Fruit fly (Drosophila melanogaster) whole organism, embryonic: ENCODE data around the gene path.

Source experiments
- Abd-B ChIP-seq: fragments of 200-800 bp; sonication (Bioruptor generic); optimal IDR thresholded peaks from 2 replicates; lab custom pipeline; 2018; ENCODE audit warnings: missing biosample characterization, mild to moderate bottlenecking, missing genetic modification characterization, moderate library complexity
- Bdp1 ChIP-seq: fragments of 200-800 bp; sonication (Bioruptor generic); optimal IDR thresholded peaks from 3 replicates; lab custom pipeline; 2016; ENCODE audit warnings: missing biosample characterization, missing genetic modification characterization
- Bgb ChIP-seq: fragments of 200-800 bp; sonication (Bioruptor generic); IDR thresholded peaks from 2 replicates; pipeline ENCODE4 v1.3.6; 2022; ENCODE audit warnings: missing biosample characterization, missing genetic modification characterization; ENCODE audit not compliant: partially characterized antibody
- BtbVII ChIP-seq: fragments of 200-800 bp; sonication (Bioruptor generic); optimal IDR thresholded peaks from 3 replicates; lab custom pipeline; 2017; ENCODE audit warnings: missing biosample characterization, mild to moderate bottlenecking, missing genetic modification characterization
- CG11398 ChIP-seq: fragments of 200-800 bp; sonication (Bioruptor generic); optimal IDR thresholded peaks from 2 replicates; lab custom pipeline; 2016; ENCODE audit warnings: missing biosample characterization, missing genetic modification characterization
- CG12071 ChIP-seq: fragments of 200-800 bp; sonication (Bioruptor generic); optimal IDR thresholded peaks from 3 replicates; lab custom pipeline; 2018; ENCODE audit warnings: missing biosample characterization, mild to moderate bottlenecking, missing genetic modification characterization
- CG12236 ChIP-seq: fragments of 200-800 bp; sonication (Bioruptor generic); optimal IDR thresholded peaks from 2 replicates; lab custom pipeline; 2016; ENCODE audit warnings: missing biosample characterization, missing genetic modification characterization
- CG13287 ChIP-seq: fragments of 200-800 bp; sonication (Bioruptor generic); IDR thresholded peaks from 2 replicates; pipeline ENCODE4 v1.3.6; 2022; ENCODE audit warnings: missing biosample characterization, missing genetic modification characterization; ENCODE audit not compliant: partially characterized antibody
- CG15269 ChIP-seq: fragments of 200-800 bp; sonication (Bioruptor generic); optimal IDR thresholded peaks from 2 replicates; lab custom pipeline; 2018; ENCODE audit warnings: missing biosample characterization, mild to moderate bottlenecking, missing genetic modification characterization, moderate library complexity
- CG15479 ChIP-seq: fragments of 200-800 bp; sonication (Bioruptor generic); optimal IDR thresholded peaks from 3 replicates; lab custom pipeline; 2019; ENCODE audit warnings: missing biosample characterization, mild to moderate bottlenecking, missing genetic modification characterization, moderate library complexity
- CG15514 ChIP-seq: fragments of 200-800 bp; sonication (Bioruptor generic); optimal IDR thresholded peaks from 3 replicates; lab custom pipeline; 2017; ENCODE audit warnings: missing biosample characterization, missing genetic modification characterization, mild to moderate bottlenecking, moderate library complexity, missing genetic modification reagents
- CG2678 ChIP-seq: fragments of 200-800 bp; sonication (Bioruptor generic); optimal IDR thresholded peaks from 3 replicates; lab custom pipeline; 2019; ENCODE audit warnings: missing biosample characterization, mild to moderate bottlenecking, missing genetic modification characterization, moderate library complexity
- CG30431 ChIP-seq: fragments of 200-800 bp; sonication (Bioruptor generic); optimal IDR thresholded peaks from 2 replicates; lab custom pipeline; 2017; ENCODE audit warnings: missing biosample characterization, missing genetic modification characterization
- CG32532 ChIP-seq: fragments of 200-800 bp; sonication (Bioruptor generic); IDR thresholded peaks from 2 replicates; pipeline ENCODE4 v1.3.6; 2022; ENCODE audit warnings: missing biosample characterization, missing genetic modification characterization
- CG34422 ChIP-seq: fragments of 200-800 bp; sonication (Bioruptor generic); IDR thresholded peaks from 3 replicates; pipeline ENCODE4 v1.3.6; 2022; ENCODE audit warnings: missing biosample characterization, missing genetic modification characterization
- CG4360 ChIP-seq: fragments of 200-800 bp; sonication (Bioruptor generic); IDR thresholded peaks from 2 replicates; pipeline ENCODE4 v1.3.6; 2022; ENCODE audit warnings: missing biosample characterization, missing genetic modification characterization
- CG4707 ChIP-seq: fragments of 200-800 bp; sonication (Bioruptor generic); optimal IDR thresholded peaks from 2 replicates; lab custom pipeline; 2018; ENCODE audit warnings: missing biosample characterization, mild to moderate bottlenecking, missing genetic modification characterization, moderate library complexity
- CG5180 ChIP-seq: fragments of 200-800 bp; sonication (Bioruptor generic); optimal IDR thresholded peaks from 3 replicates; lab custom pipeline; 2017; ENCODE audit warnings: missing biosample characterization, missing genetic modification characterization, mild to moderate bottlenecking, moderate library complexity, missing genetic modification reagents
- CG8089 ChIP-seq: fragments of 200-800 bp; sonication (Bioruptor generic); optimal IDR thresholded peaks from 3 replicates; lab custom pipeline; 2016; ENCODE audit warnings: missing biosample characterization, missing genetic modification characterization
- CG8359 ChIP-seq: fragments of 200-800 bp; sonication (Bioruptor generic); optimal IDR thresholded peaks from 2 replicates; lab custom pipeline; 2017; ENCODE audit warnings: missing biosample characterization, mild to moderate bottlenecking, missing genetic modification characterization, borderline replicate concordance
- CG8478 ChIP-seq: fragments of >200 bp; optimal IDR thresholded peaks from 2 replicates; lab custom pipeline; 2018
- CG9215 ChIP-seq: fragments of 200-800 bp; sonication (Bioruptor generic); IDR thresholded peaks from 2 replicates; pipeline ENCODE4 v1.3.6; 2022; ENCODE audit warnings: missing biosample characterization, missing genetic modification characterization
- CG9932 ChIP-seq: fragments of 200-800 bp; sonication (Bioruptor generic); IDR thresholded peaks from 2 replicates; pipeline ENCODE4 v1.3.6; 2022; ENCODE audit warnings: missing biosample characterization, missing genetic modification characterization
- Dfd ChIP-seq, 2 experiments: fragments of >200 bp; optimal IDR thresholded peaks; 2 replicates each; lab custom pipeline; 2017; ENCODE audit warnings: missing biosample characterization in 2 of 2, missing genetic modification characterization in 2 of 2
- Ets97D ChIP-seq: fragments of 200-800 bp; sonication (Bioruptor generic); optimal IDR thresholded peaks from 3 replicates; lab custom pipeline; 2016; ENCODE audit warnings: missing biosample characterization, missing genetic modification characterization
- HLH54F ChIP-seq: fragments of 200-800 bp; sonication (Bioruptor generic); optimal IDR thresholded peaks from 3 replicates; lab custom pipeline; 2016; ENCODE audit warnings: missing biosample characterization, missing genetic modification characterization
- Kr ChIP-seq: fragments of 200-800 bp; sonication (Bioruptor generic); optimal IDR thresholded peaks from 2 replicates; lab custom pipeline; 2017; ENCODE audit warnings: missing biosample characterization, mild to moderate bottlenecking, missing genetic modification characterization
- Mes4 ChIP-seq: fragments of 200-800 bp; sonication (Bioruptor generic); optimal IDR thresholded peaks from 2 replicates; lab custom pipeline; 2016; ENCODE audit warnings: missing biosample characterization, missing genetic modification characterization
- Nf-YB ChIP-seq: fragments of 200-800 bp; sonication (Bioruptor generic); optimal IDR thresholded peaks from 3 replicates; lab custom pipeline; 2019; ENCODE audit warnings: missing biosample characterization, mild to moderate bottlenecking, missing genetic modification characterization, moderate library complexity
- Oli ChIP-seq: fragments of 200-800 bp; sonication (Bioruptor generic); optimal IDR thresholded peaks from 2 replicates; lab custom pipeline; 2018; ENCODE audit warnings: missing biosample characterization, mild to moderate bottlenecking, missing genetic modification characterization, moderate library complexity
- Pdp1 ChIP-seq, 2 experiments: fragments of 200-800 bp; sonication (Bioruptor generic); optimal IDR thresholded peaks; 3 replicates each; lab custom pipeline; 2016; ENCODE audit warnings: missing biosample characterization in 2 of 2, missing genetic modification characterization in 2 of 2, mild to moderate bottlenecking in 1 of 2, moderate library complexity in 1 of 2
- Six4 ChIP-seq: fragments of 200-800 bp; sonication (Bioruptor generic); optimal IDR thresholded peaks from 2 replicates; lab custom pipeline; 2016; ENCODE audit warnings: missing biosample characterization, missing genetic modification characterization
- ab ChIP-seq: fragments of 200-800 bp; sonication (Bioruptor generic); optimal IDR thresholded peaks from 2 replicates; lab custom pipeline; 2016; ENCODE audit warnings: missing biosample characterization, missing genetic modification characterization
- al ChIP-seq: fragments of 200-800 bp; sonication (Bioruptor generic); IDR thresholded peaks from 2 replicates; pipeline ENCODE4 v1.3.6; 2022; ENCODE audit warnings: missing biosample characterization, missing genetic modification characterization
- bab2 ChIP-seq: fragments of 200-800 bp; sonication (Bioruptor generic); optimal IDR thresholded peaks from 2 replicates; lab custom pipeline; 2016; ENCODE audit warnings: missing biosample characterization, missing genetic modification characterization
- btn ChIP-seq: fragments of 200-800 bp; sonication (Bioruptor generic); optimal IDR thresholded peaks from 2 replicates; lab custom pipeline; 2016; ENCODE audit warnings: missing biosample characterization, missing genetic modification characterization
- chm ChIP-seq: fragments of 200-800 bp; sonication (Bioruptor generic); IDR thresholded peaks from 2 replicates; pipeline ENCODE4 v1.3.6; 2022; ENCODE audit warnings: missing biosample characterization, missing genetic modification characterization
- ewg ChIP-seq: fragments of 200-800 bp; sonication (Bioruptor generic); optimal IDR thresholded peaks from 3 replicates; lab custom pipeline; 2017; ENCODE audit warnings: mild to moderate bottlenecking, missing biosample characterization, missing genetic modification reagents, missing genetic modification characterization
- hkb ChIP-seq, 2 experiments: fragments of 200-800 bp in 1 of 2; fragments of >200 bp in 1 of 2; sonication (Bioruptor generic) in 1 of 2; IDR thresholded peaks in 1 of 2; optimal IDR thresholded peaks in 1 of 2; 2 replicates each; pipeline versions ENCODE4 v1.3.6 to Lab custom; 2017 to 2022; ENCODE audit warnings: missing biosample characterization in 1 of 2, missing genetic modification characterization in 1 of 2
- klu ChIP-seq: fragments of 200-800 bp; sonication (Bioruptor generic); IDR thresholded peaks from 2 replicates; pipeline ENCODE4 v1.3.6; 2022; ENCODE audit warnings: missing biosample characterization, missing genetic modification characterization
- knrl ChIP-seq: fragments of 200-800 bp; sonication (Bioruptor generic); IDR thresholded peaks from 3 replicates; pipeline ENCODE4 v1.3.6; 2022; ENCODE audit warnings: missing biosample characterization, missing genetic modification characterization; ENCODE audit not compliant: partially characterized antibody
- lilli ChIP-seq: fragments of 200-800 bp; sonication (Bioruptor generic); optimal IDR thresholded peaks from 3 replicates; lab custom pipeline; 2016; ENCODE audit warnings: missing biosample characterization, missing genetic modification characterization
- nom ChIP-seq: fragments of 200-800 bp; sonication (Bioruptor generic); optimal IDR thresholded peaks from 2 replicates; lab custom pipeline; 2017; ENCODE audit warnings: missing biosample characterization, missing genetic modification characterization, mild to moderate bottlenecking, moderate library complexity, missing genetic modification reagents
- pan ChIP-seq, 4 experiments: fragments of >200 bp in 3 of 4; fragments of 200-800 bp in 1 of 4; sonication (Bioruptor generic) in 1 of 4; optimal IDR thresholded peaks in 3 of 4; IDR thresholded peaks in 1 of 4; 2 replicates each; pipeline versions ENCODE4 v1.3.6 to Lab custom; 2017 to 2022; ENCODE audit warnings: missing biosample characterization in 2 of 4, missing genetic modification characterization in 2 of 4, mixed read lengths in 1 of 4
- run ChIP-seq: fragments of 200-800 bp; sonication (Bioruptor generic); optimal IDR thresholded peaks from 3 replicates; lab custom pipeline; 2018; ENCODE audit warnings: missing biosample characterization, mild to moderate bottlenecking, missing genetic modification characterization
- sna ChIP-seq: fragments of 200-800 bp; sonication (Bioruptor generic); IDR thresholded peaks from 2 replicates; pipeline ENCODE4 v1.3.6; 2022; ENCODE audit warnings: missing biosample characterization, missing genetic modification characterization; ENCODE audit not compliant: partially characterized antibody
- sob ChIP-seq: fragments of 200-800 bp; sonication (Bioruptor generic); IDR thresholded peaks from 2 replicates; pipeline ENCODE4 v1.3.6; 2022; ENCODE audit warnings: missing biosample characterization, missing genetic modification characterization
- wdn ChIP-seq: fragments of 200-800 bp; sonication (Bioruptor generic); IDR thresholded peaks from 2 replicates; pipeline ENCODE4 v1.3.6; 2022; ENCODE audit warnings: missing biosample characterization, missing genetic modification characterization
- zen ChIP-seq: fragments of 200-800 bp; sonication (Bioruptor generic); optimal IDR thresholded peaks from 3 replicates; lab custom pipeline; 2018; ENCODE audit warnings: missing biosample characterization, mild to moderate bottlenecking, missing genetic modification characterization, moderate library complexity

The path gene

dm6 chr3L:9468261-9468890 lies 36.8 kb downstream of the path start (continued):
- TF ChIP-seq Bdp1 (GFP tag; lab: Kevin White, UChicago) (no peak), btn (GFP tag; lab: Kevin White, UChicago) (no peak), CG8089 (GFP tag; lab: Kevin White, UChicago) (no peak), Abd-B (GFP tag; lab: Kevin White, UChicago) (no peak), zen (tag; lab: Kevin White, UChicago) (no peak), CG34422 (no peak), CG11398 (GFP tag; lab: Kevin White, UChicago) (no peak), HLH54F (no peak), sna (no peak), CG2678 (tag; lab: Kevin White, UChicago) (peak; percentile 73), Pdp1 (GFP tag; optimal IDR thresholded peaks at IDR 0.05; lab: Kevin White, UChicago) (no peak), Bgb (no peak), run (tag; lab: Kevin White, UChicago) (no peak), CG12236 (GFP tag; lab: Kevin White, UChicago) (no peak), ewg (GFP tag; lab: Kevin White, UChicago) (no peak), CG9932 (GFP tag; lab: Robert Waterston, UW) (peak; percentile 12; the same call in 1 of the 2 replicates), wdn (no peak), pan (optimal IDR thresholded peaks at IDR 0.05; lab: Kevin White, UChicago) (no peak), pan (GFP tag; optimal IDR thresholded peaks at IDR 0.05 in 1 of 2, IDR thresholded peaks at IDR 0.05 in 1 of 2) (no peak), al (GFP tag; lab: Robert Waterston, UW) (no peak), CG12071 (GFP tag; lab: Kevin White, UChicago) (no peak), CG15479 (GFP tag; lab: Kevin White, UChicago) (no peak), Dfd (GFP tag; optimal IDR thresholded peaks at IDR 0.05; lab: Kevin White, UChicago) (no peak), knrl (GFP tag; lab: Robert Waterston, UW) (no peak), Kr (GFP tag; lab: Kevin White, UChicago) (no peak), CG15514 (GFP tag; lab: Kevin White, UChicago) (peak; percentile 3), Mes4 (GFP tag; lab: Kevin White, UChicago) (no peak), CG15269 (peak; percentile 30)

- no peak for TF ChIP-seq Bdp1 (GFP tag; lab: Kevin White, UChicago)
- TF ChIP-seq CG8478 (lab: Kevin White, UChicago), result no peak
- TF ChIP-seq CG30431 (GFP tag; lab: Kevin White, UChicago), result no peak
- peak; percentile 87 for TF ChIP-seq nom (GFP tag; lab: Kevin White, UChicago)
- no peak for TF ChIP-seq lilli
- TF ChIP-seq CG5180, result no peak
- TF ChIP-seq chm, result no peak
- TF ChIP-seq Ets97D, result no peak
- TF ChIP-seq CG13287, result no peak
- no peak for TF ChIP-seq CG8359 (GFP tag; lab: Kevin White, UChicago)
- TF ChIP-seq hkb (optimal IDR thresholded peaks at IDR 0.05; lab: Kevin White, UChicago), result no peak
- no peak for TF ChIP-seq hkb (GFP tag; IDR thresholded peaks at IDR 0.05; lab: Robert Waterston, UW)
- no peak for TF ChIP-seq CG9215 (GFP tag; lab: Robert Waterston, UW)
- TF ChIP-seq Nf-YB (GFP tag; lab: Kevin White, UChicago), result no peak
- no peak for TF ChIP-seq CG34422
- no peak for TF ChIP-seq BtbVII
- no peak for TF ChIP-seq bab2 (GFP tag; lab: Kevin White, UChicago)
- no peak for TF ChIP-seq CG4707 (GFP tag; lab: Kevin White, UChicago)
- TF ChIP-seq CG4360 (GFP tag; lab: Robert Waterston, UW), result peak; percentile 88
- no peak for TF ChIP-seq Six4 (GFP tag; lab: Kevin White, UChicago)
- TF ChIP-seq Pdp1 (GFP tag; optimal IDR thresholded peaks at IDR 0.05; lab: Kevin White, UChicago), result no peak
- TF ChIP-seq sob, result no peak; the same call in 1 of the 2 replicates
- no peak for TF ChIP-seq Oli (tag; lab: Kevin White, UChicago)
- TF ChIP-seq klu (GFP tag; lab: Robert Waterston, UW), result no peak
- TF ChIP-seq CG32532 (GFP tag; lab: Robert Waterston, UW), result no peak
- no peak for TF ChIP-seq ab (GFP tag; lab: Kevin White, UChicago)
These were observed 37.3 kb downstream of the path start for dm6 chr3L:9467763-9468206.
